Fruit fly (Drosophila melanogaster): ENCODE results near the gene CG44004.
A peak's percentile ranks its signal among the peaks of the same experiment; 100 is the strongest.

DNA sequence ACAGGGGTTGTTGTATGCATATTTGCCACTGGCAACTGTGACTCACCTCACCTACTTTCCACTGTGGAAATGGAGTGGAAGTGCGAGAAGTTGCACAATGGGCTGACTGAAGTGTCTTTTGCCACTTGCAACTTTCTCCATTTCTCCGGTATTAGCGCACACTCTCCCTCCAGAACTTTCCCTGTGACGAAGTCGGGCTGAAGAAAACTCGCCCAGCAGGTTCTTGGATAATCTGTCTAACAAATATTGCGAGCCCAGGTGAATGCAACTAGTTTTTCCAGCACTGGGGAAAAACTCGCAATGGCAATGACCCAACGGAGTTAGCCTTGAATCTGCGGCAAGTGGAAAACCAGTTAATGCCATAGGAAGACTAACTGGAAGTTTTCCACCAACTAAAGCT lies 3.0 kb upstream of the CG44004 start:
- TF ChIP-seq CG8478 (optimal IDR thresholded peaks at IDR 0.05) (no peak), Dll (optimal IDR thresholded peaks at IDR 0.05) (no peak), pan (optimal IDR thresholded peaks at IDR 0.05) (no peak), usp (GFP tag; optimal IDR thresholded peaks at IDR 0.05) (no peak), EcR (GFP tag; optimal IDR thresholded peaks at IDR 0.05) (peak in 1 of 2 experiments; percentile 82)

Data from whole organism.